Fruit fly (Drosophila melanogaster): ENCODE results near the gene Rpt2.

The Rpt2 gene

dm6 chr3R:23890886-23891285, 40.5 kb downstream of the Rpt2 start, which contains the start of gene TfIIA-S (continued):
- TF ChIP-seq ken (GFP tag; IDR thresholded peaks at IDR 0.05) (no peak), CG13123 (GFP tag; optimal IDR thresholded peaks at IDR 0.05) (peak; percentile 69), CG14860 (GFP tag; IDR thresholded peaks at IDR 0.05; ENCODE audit: partially characterized antibody) (no peak), CG7987 (GFP tag; optimal IDR thresholded peaks at IDR 0.05) (peak; percentile 83), HHEX (GFP tag; optimal IDR thresholded peaks at IDR 0.05) (peak; percentile 71), oc (tag; optimal IDR thresholded peaks at IDR 0.05) (peak; percentile 43), ttk (GFP tag; IDR thresholded peaks at IDR 0.05) (no peak), pum (GFP tag; optimal IDR thresholded peaks at IDR 0.05) (peak; percentile 74), pb (GFP tag; optimal IDR thresholded peaks at IDR 0.05) (peak; percentile 79), CG6854 (GFP tag; optimal IDR thresholded peaks at IDR 0.05) (peak; percentile 12), CG8089 (GFP tag; optimal IDR thresholded peaks at IDR 0.05) (peak; percentile 74), Ada2b (GFP tag; IDR thresholded peaks at IDR 0.05) (no peak), CG12942 (GFP tag; optimal IDR thresholded peaks at IDR 0.05) (peak; percentile 78), caup (GFP tag; optimal IDR thresholded peaks at IDR 0.05; ENCODE audit: severe bottlenecking) (peak; percentile 89), Trl (optimal IDR thresholded peaks at IDR 0.05) (no peak), Trl (GFP tag; optimal IDR thresholded peaks at IDR 0.05) (peak; percentile 91), disco-r (GFP tag; optimal IDR thresholded peaks at IDR 0.05) (peak; percentile 60), PHDP (tag; optimal IDR thresholded peaks at IDR 0.05) (peak; percentile 61), YL-1 (GFP tag; optimal IDR thresholded peaks at IDR 0.05) (peak; percentile 92), pnt (GFP tag; optimal IDR thresholded peaks at IDR 0.05) (peak; percentile 75), ab (GFP tag; optimal IDR thresholded peaks at IDR 0.05) (peak; percentile 30), emc (GFP tag; optimal IDR thresholded peaks at IDR 0.05) (peak; percentile 66), CG1233 (GFP tag; optimal IDR thresholded peaks at IDR 0.05) (peak; percentile 55), Mes4 (GFP tag; optimal IDR thresholded peaks at IDR 0.05) (peak; percentile 65), CG34422 (GFP tag; IDR thresholded peaks at IDR 0.05) (no peak), CG1792 (GFP tag; optimal IDR thresholded peaks at IDR 0.05) (peak; percentile 84), pfk (GFP tag; optimal IDR thresholded peaks at IDR 0.05) (peak; percentile 2), Meics (GFP tag; optimal IDR thresholded peaks at IDR 0.05) (peak; percentile 72), CG15479 (GFP tag; optimal IDR thresholded peaks at IDR 0.05) (no peak), bcd (GFP tag; optimal IDR thresholded peaks at IDR 0.05) (peak; percentile 85), Myb (GFP tag; optimal IDR thresholded peaks at IDR 0.05) (peak; percentile 100), hkb (optimal IDR thresholded peaks at IDR 0.05) (peak; percentile 55), hkb (GFP tag; IDR thresholded peaks at IDR 0.05) (no peak), scrt (GFP tag; optimal IDR thresholded peaks at IDR 0.05) (peak; percentile 98), CG8924 (tag; optimal IDR thresholded peaks at IDR 0.05) (peak; percentile 43), CG32772 (GFP tag; IDR thresholded peaks at IDR 0.05) (no peak), chn (GFP tag; optimal IDR thresholded peaks at IDR 0.05) (peak; percentile 84), Stat92E (GFP tag; optimal IDR thresholded peaks at IDR 0.05) (no peak), CG17829 (tag; optimal IDR thresholded peaks at IDR 0.05) (peak; percentile 82), her (GFP tag; optimal IDR thresholded peaks at IDR 0.05) (peak; percentile 86), CG11398 (GFP tag; optimal IDR thresholded peaks at IDR 0.05) (peak; percentile 84), sr (GFP tag; IDR thresholded peaks at IDR 0.05) (no peak), tup (GFP tag; optimal IDR thresholded peaks at IDR 0.05) (peak; percentile 80), CG4328 (GFP tag; optimal IDR thresholded peaks at IDR 0.05) (peak; percentile 33), Bteb2 (GFP tag; optimal IDR thresholded peaks at IDR 0.05) (peak; percentile 74), eyg (GFP tag; optimal IDR thresholded peaks at IDR 0.05) (peak; percentile 77), CG18599 (GFP tag; optimal IDR thresholded peaks at IDR 0.05) (peak; percentile 84), vvl (GFP tag; IDR thresholded peaks at IDR 0.05) (no peak), ATbp (GFP tag; optimal IDR thresholded peaks at IDR 0.05) (peak; percentile 43), fd3F (GFP tag; optimal IDR thresholded peaks at IDR 0.05) (peak; percentile 37), CG11085 (GFP tag; IDR thresholded peaks at IDR 0.05) (no peak), grau (tag; optimal IDR thresholded peaks at IDR 0.05) (peak; percentile 63)

All from whole organism, embryonic.